Worm (Caenorhabditis elegans) whole organism, L1 larva: ENCODE measurements around the gene F13D12.5.

Experiments
- C04F5.9 ChIP-seq: sonication (generic microtip); optimal IDR thresholded peaks from 2 replicates; lab custom pipeline; 2016; ENCODE audit warnings: missing genetic modification characterization, missing compliant biosample characterization
- C16A3.4 ChIP-seq: fragments of 150-350 bp; optimal IDR thresholded peaks from 2 replicates; lab custom pipeline; 2014; ENCODE audit warnings: missing biosample characterization, missing genetic modification characterization
- aly-2 ChIP-seq: fragments of 150-350 bp; optimal IDR thresholded peaks from 2 replicates; lab custom pipeline; 2014; ENCODE audit warnings: missing biosample characterization, missing genetic modification characterization
- ceh-63 ChIP-seq: fragments of 200-800 bp; sonication (Bioruptor generic); optimal IDR thresholded peaks from 2 replicates; lab custom pipeline; 2018; ENCODE audit warnings: mild to moderate bottlenecking, missing genetic modification characterization, missing compliant biosample characterization
- ceh-8 ChIP-seq: fragments of 200-800 bp; sonication (Bioruptor generic); optimal IDR thresholded peaks from 2 replicates; lab custom pipeline; 2018; ENCODE audit warnings: mild to moderate bottlenecking, missing genetic modification characterization, moderate library complexity, missing compliant biosample characterization
- ceh-82 ChIP-seq, 3 experiments: fragments of 150-350 bp in 1 of 3; sonication (generic microtip) in 2 of 3; optimal IDR thresholded peaks; 2 replicates each; lab custom pipeline; 2014 to 2017; ENCODE audit warnings: missing biosample characterization in 3 of 3, missing genetic modification characterization in 3 of 3
- ceh-88 ChIP-seq: fragments of 200-800 bp; sonication (Bioruptor generic); IDR thresholded peaks from 2 replicates; pipeline ENCODE4 v1.3.6; 2022; ENCODE audit warnings: missing genetic modification characterization, missing compliant biosample characterization
- ceh-90 ChIP-seq: sonication (generic microtip); optimal IDR thresholded peaks from 2 replicates; lab custom pipeline; 2016; ENCODE audit warnings: missing genetic modification characterization, missing compliant biosample characterization
- dpl-1 ChIP-seq, 3 experiments: fragments of 150-350 bp in 2 of 3; sonication (generic microtip) in 1 of 3; optimal IDR thresholded peaks; 2 replicates each; lab custom pipeline; 2014 to 2017; ENCODE audit warnings: missing biosample characterization in 3 of 3, missing genetic modification characterization in 3 of 3, missing genetic modification reagents in 3 of 3
- efl-1 ChIP-seq, 4 experiments: fragments of 150-350 bp; optimal IDR thresholded peaks in 3 of 4; peaks in 1 of 4; 1 replicate in 1 of 4; 2 replicates in 3 of 4; lab custom pipeline; 2014; ENCODE audit warnings: missing biosample characterization in 2 of 4, missing genetic modification characterization in 2 of 4, missing genetic modification reagents in 2 of 4
- egl-13 ChIP-seq: sonication (generic microtip); optimal IDR thresholded peaks from 2 replicates; lab custom pipeline; 2016; ENCODE audit warnings: missing genotype, missing genetic modification reagents, missing genetic modification characterization, missing compliant biosample characterization
- egl-27 ChIP-seq, 2 experiments: fragments of 150-350 bp in 1 of 2; sonication (generic microtip); optimal IDR thresholded peaks; 3 replicates each; lab custom pipeline; 2017 to 2018; ENCODE audit warnings: missing biosample characterization in 2 of 2, missing genetic modification characterization in 2 of 2, missing genetic modification reagents in 2 of 2
- elt-2 ChIP-seq: sonication (generic microtip); optimal IDR thresholded peaks from 2 replicates; lab custom pipeline; 2016; ENCODE audit warnings: missing genetic modification characterization, mild to moderate bottlenecking, inconsistent platforms, missing compliant biosample characterization, missing genetic modification reagents
- elt-3 ChIP-seq, 6 experiments: fragments of 150-350 bp in 1 of 6; sonication (generic microtip); optimal IDR thresholded peaks; 2 replicates each; lab custom pipeline; 2017 to 2018; ENCODE audit warnings: missing biosample characterization in 6 of 6, missing genetic modification characterization in 6 of 6, inconsistent platforms in 1 of 6
- ets-5 ChIP-seq: fragments of 200-800 bp; sonication (Bioruptor generic); IDR thresholded peaks from 2 replicates; pipeline ENCODE4 v1.3.6; 2022; ENCODE audit warnings: missing genetic modification characterization, missing compliant biosample characterization
- fkh-4 ChIP-seq: sonication (generic microtip); optimal IDR thresholded peaks from 2 replicates; lab custom pipeline; 2016; ENCODE audit warnings: missing compliant biosample characterization, missing genetic modification characterization, borderline replicate concordance
- grh-1 ChIP-seq: fragments of 200-800 bp; sonication (Bioruptor generic); IDR thresholded peaks from 2 replicates; pipeline ENCODE4 v1.3.6; 2022; ENCODE audit warnings: missing genetic modification reagents, missing genetic modification characterization, missing compliant biosample characterization
- hlh-17 ChIP-seq: fragments of 200-800 bp; sonication (Bioruptor generic); optimal IDR thresholded peaks from 2 replicates; lab custom pipeline; 2018; ENCODE audit warnings: missing genetic modification characterization, mild to moderate bottlenecking, missing compliant biosample characterization, moderate library complexity, borderline replicate concordance
- irx-1 ChIP-seq: sonication (generic microtip); optimal IDR thresholded peaks from 2 replicates; lab custom pipeline; 2016; ENCODE audit warnings: missing genetic modification characterization, missing compliant biosample characterization
- isw-1 ChIP-seq: fragments of 200-800 bp; sonication (Bioruptor generic); IDR thresholded peaks from 2 replicates; pipeline ENCODE4 v1.3.6; 2022; ENCODE audit warnings: missing genetic modification characterization, missing compliant biosample characterization
- jun-1 ChIP-seq: fragments of 150-350 bp; optimal IDR thresholded peaks from 2 replicates; lab custom pipeline; 2014; ENCODE audit warnings: missing biosample characterization, missing genetic modification reagents, missing genetic modification characterization
- lin-13 ChIP-seq: fragments of 150-350 bp; optimal IDR thresholded peaks from 2 replicates; lab custom pipeline; 2014; ENCODE audit warnings: missing biosample characterization, missing genetic modification reagents, missing genetic modification characterization
- lin-35 ChIP-seq, 2 experiments: fragments of 150-350 bp; optimal IDR thresholded peaks; 2 replicates each; lab custom pipeline; 2014; ENCODE audit warnings: missing biosample characterization in 2 of 2, missing genetic modification characterization in 2 of 2, missing genetic modification reagents in 2 of 2
- lin-39 ChIP-seq: fragments of 150-350 bp; optimal IDR thresholded peaks from 2 replicates; lab custom pipeline; 2014; ENCODE audit warnings: missing biosample characterization, missing genetic modification reagents, missing genetic modification characterization
- lir-3 ChIP-seq: sonication (generic microtip); optimal IDR thresholded peaks from 2 replicates; lab custom pipeline; 2016; ENCODE audit warnings: mild to moderate bottlenecking, missing genetic modification characterization, moderate library complexity, missing compliant biosample characterization; ENCODE audit not compliant: poor library complexity
- mab-9 ChIP-seq: fragments of 200-800 bp; sonication (Bioruptor generic); IDR thresholded peaks from 2 replicates; pipeline ENCODE4 v1.3.6; 2022; ENCODE audit warnings: missing genetic modification reagents, missing genetic modification characterization, missing compliant biosample characterization
- mef-2 ChIP-seq: fragments of 150-350 bp; optimal IDR thresholded peaks from 2 replicates; lab custom pipeline; 2014; ENCODE audit warnings: missing biosample characterization, missing genetic modification characterization
- nhr-19 ChIP-seq: fragments of 200-800 bp; sonication (Bioruptor generic); conservative IDR thresholded peaks from 2 replicates; pipeline ENCODE4 v1.3.6; 2022; ENCODE audit warnings: missing genetic modification characterization, missing compliant biosample characterization
- nhr-20 ChIP-seq: sonication (generic microtip); optimal IDR thresholded peaks from 2 replicates; lab custom pipeline; 2016; ENCODE audit warnings: mild to moderate bottlenecking, missing genetic modification characterization, missing compliant biosample characterization
- nhr-28 ChIP-seq: fragments of 150-350 bp; optimal IDR thresholded peaks from 2 replicates; lab custom pipeline; 2014; ENCODE audit warnings: missing biosample characterization, missing genetic modification characterization
- nhr-71 ChIP-seq: sonication (generic microtip); optimal IDR thresholded peaks from 2 replicates; lab custom pipeline; 2016; ENCODE audit warnings: mild to moderate bottlenecking, missing genetic modification characterization, moderate library complexity, missing compliant biosample characterization
- nhr-77 ChIP-seq: fragments of 150-350 bp; optimal IDR thresholded peaks from 2 replicates; lab custom pipeline; 2014; ENCODE audit warnings: missing biosample characterization, missing genetic modification characterization
- nhr-85 ChIP-seq: sonication (generic microtip); peaks from one replicate; lab custom pipeline; 2016; ENCODE audit warnings: missing genetic modification characterization, inconsistent platforms, missing compliant biosample characterization
- nhr-90 ChIP-seq: sonication (generic microtip); optimal IDR thresholded peaks from 2 replicates; lab custom pipeline; 2016; ENCODE audit warnings: mild to moderate bottlenecking, missing genetic modification characterization, missing compliant biosample characterization; ENCODE audit not compliant: poor library complexity
- rnt-1 ChIP-seq: sonication (generic microtip); optimal IDR thresholded peaks from 2 replicates; lab custom pipeline; 2016; ENCODE audit warnings: mild to moderate bottlenecking, missing genetic modification characterization, moderate library complexity, missing compliant biosample characterization
- skn-1 ChIP-seq: fragments of 150-350 bp; optimal IDR thresholded peaks from 2 replicates; lab custom pipeline; 2014; ENCODE audit warnings: missing biosample characterization, missing genetic modification characterization
- snpc-4 ChIP-seq: fragments of 150-350 bp; optimal IDR thresholded peaks from 2 replicates; lab custom pipeline; 2014; ENCODE audit warnings: missing biosample characterization, missing genetic modification characterization
- snu-23 ChIP-seq: sonication (generic microtip); optimal IDR thresholded peaks from 2 replicates; lab custom pipeline; 2016; ENCODE audit warnings: missing genetic modification characterization, missing compliant biosample characterization
- sox-4 ChIP-seq: sonication (generic microtip); optimal IDR thresholded peaks from 2 replicates; lab custom pipeline; 2016; ENCODE audit warnings: missing genetic modification characterization, missing compliant biosample characterization
- sptf-1 ChIP-seq: fragments of 150-350 bp; optimal IDR thresholded peaks from 2 replicates; lab custom pipeline; 2014; ENCODE audit warnings: missing biosample characterization, missing genetic modification characterization
- sup-37 ChIP-seq: fragments of 200-800 bp; sonication (Bioruptor generic); optimal IDR thresholded peaks from 2 replicates; lab custom pipeline; 2018; ENCODE audit warnings: mild to moderate bottlenecking, missing genetic modification characterization, missing compliant biosample characterization
- swsn-7 ChIP-seq: sonication (generic microtip); optimal IDR thresholded peaks from 2 replicates; lab custom pipeline; 2016; ENCODE audit warnings: missing genetic modification characterization, missing compliant biosample characterization
- tbx-2 ChIP-seq: sonication (generic microtip); optimal IDR thresholded peaks from 2 replicates; lab custom pipeline; 2016; ENCODE audit warnings: missing genetic modification characterization, missing compliant biosample characterization
- unc-86 ChIP-seq: sonication (generic microtip); optimal IDR thresholded peaks from 2 replicates; lab custom pipeline; 2016; ENCODE audit warnings: missing genetic modification characterization, missing compliant biosample characterization
- unc-98 ChIP-seq: fragments of 200-800 bp; sonication (Bioruptor generic); IDR thresholded peaks from 2 replicates; pipeline ENCODE4 v1.3.6; 2022; ENCODE audit warnings: missing genetic modification characterization, missing compliant biosample characterization
- zag-1 ChIP-seq: fragments of 150-350 bp; optimal IDR thresholded peaks from 2 replicates; lab custom pipeline; 2014; ENCODE audit warnings: missing biosample characterization, missing genetic modification characterization
- zip-4 ChIP-seq: fragments of 200-800 bp; sonication (Bioruptor generic); optimal IDR thresholded peaks from 2 replicates; lab custom pipeline; 2018; ENCODE audit warnings: mild to moderate bottlenecking, missing genetic modification characterization, moderate library complexity, missing compliant biosample characterization
- ztf-11 ChIP-seq, 2 experiments: sonication (generic microtip); optimal IDR thresholded peaks; 2 replicates each; lab custom pipeline; 2016 to 2017; ENCODE audit warnings: missing genetic modification characterization in 2 of 2, missing biosample characterization in 1 of 2, missing compliant biosample characterization in 1 of 2

F13D12.5 gene

DNA sequence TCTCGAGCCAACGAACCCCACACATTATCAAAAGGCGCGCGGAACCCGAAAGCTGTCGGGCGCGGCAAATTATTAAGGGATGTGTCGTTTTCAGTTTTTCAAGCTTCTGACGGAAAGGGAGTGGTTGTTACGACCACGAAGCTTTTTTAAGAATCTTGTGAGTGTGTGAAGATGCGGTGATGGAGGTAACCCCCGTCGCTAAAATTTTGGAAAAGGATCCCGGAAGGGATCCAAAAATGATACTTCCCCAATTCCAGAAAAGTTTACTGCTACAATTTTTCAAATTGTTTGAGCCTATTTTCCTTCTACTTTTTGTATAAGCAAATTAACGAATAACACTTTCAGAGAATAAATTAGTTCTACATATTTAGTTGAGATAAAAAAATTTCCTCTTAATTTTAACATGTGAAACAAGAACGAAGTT lies 30.1 kb downstream of the F13D12.5 start (continued):
- TF ChIP-seq mab-9 (GFP tag; lab: Robert Waterston, UW): peak; percentile 84
- peak; percentile 44 for TF ChIP-seq nhr-20 (tag; lab: Kevin White, UChicago)
- no peak for TF ChIP-seq C04F5.9 (tag; lab: Kevin White, UChicago)
- TF ChIP-seq zag-1 (tag; lab: Kevin White, UChicago): no peak
- peak; percentile 3 for TF ChIP-seq nhr-90 (tag; lab: Kevin White, UChicago)
- no peak for TF ChIP-seq hlh-17 (GFP tag; lab: Kevin White, UChicago)
- TF ChIP-seq egl-27 (tag; optimal IDR thresholded peaks at IDR 0.05; lab: Kevin White, UChicago): no peak
- TF ChIP-seq ets-5 (GFP tag; lab: Robert Waterston, UW): no peak
- no peak for TF ChIP-seq sptf-1 (tag; lab: Kevin White, UChicago)
- peak; percentile 81 for TF ChIP-seq nhr-71 (tag; lab: Kevin White, UChicago)
- peak; percentile 40 for TF ChIP-seq rnt-1
- no peak for TF ChIP-seq tbx-2
- TF ChIP-seq ztf-11 (tag; optimal IDR thresholded peaks at IDR 0.05; lab: Kevin White, UChicago): peak in 1 of 2 experiments; percentile 26

- TF ChIP-seq ceh-88 (GFP tag; lab: Robert Waterston, UW) (peak; percentile 94), fkh-4 (tag; lab: Kevin White, UChicago) (peak; percentile 37), unc-98 (GFP tag; lab: Robert Waterston, UW) (peak; percentile 99), elt-3 (tag; optimal IDR thresholded peaks at IDR 0.05; lab: Kevin White, UChicago) (peak in 2 of 6 experiments; percentile 63 to 86), lin-35 (GFP tag; optimal IDR thresholded peaks at IDR 0.05; lab: Kevin White, UChicago) (peak; percentile 31 to 78), lin-13 (GFP tag; lab: Kevin White, UChicago) (peak; percentile 87), isw-1 (GFP tag; lab: Robert Waterston, UW) (peak; percentile 94), mef-2 (tag; lab: Kevin White, UChicago) (peak; percentile 56), nhr-71 (tag; lab: Kevin White, UChicago) (peak; percentile 97), egl-13 (tag; lab: Kevin White, UChicago) (peak; percentile 92), ceh-90 (tag; lab: Kevin White, UChicago) (peak; percentile 12), swsn-7 (peak; percentile 95), nhr-28 (tag; lab: Kevin White, UChicago) (peak; percentile 42), zip-4 (peak; percentile 76), jun-1 (peak; percentile 90), grh-1 (GFP tag; lab: Robert Waterston, UW) (peak; percentile 94), efl-1 (optimal IDR thresholded peaks at IDR 0.05; lab: Kevin White, UChicago) (peak; percentile 73 to 86), efl-1 (GFP tag; optimal IDR thresholded peaks at IDR 0.05 in 1 of 2; lab: Kevin White, UChicago) (peak; percentile 53 to 96), lir-3 (tag; lab: Kevin White, UChicago) (peak; percentile 64), ceh-63 (peak; percentile 75), skn-1 (tag; lab: Kevin White, UChicago) (peak; percentile 47), elt-2 (tag; lab: Kevin White, UChicago) (peak; percentile 54), hlh-17 (GFP tag; lab: Kevin White, UChicago) (peak; percentile 91), aly-2 (tag; lab: Kevin White, UChicago) (peak; percentile 39), nhr-77 (tag; lab: Kevin White, UChicago) (peak; percentile 67), ceh-82 (tag; optimal IDR thresholded peaks at IDR 0.05; lab: Kevin White, UChicago) (peak; percentile 65 to 81 (median 69)), snpc-4 (tag; lab: Kevin White, UChicago) (peak; percentile 32), nhr-85 (peak; percentile 90), ceh-8 (peak; percentile 87), mab-9 (GFP tag; lab: Robert Waterston, UW) (peak; percentile 100), ztf-11 (tag; optimal IDR thresholded peaks at IDR 0.05; lab: Kevin White, UChicago) (peak in 1 of 2 experiments; percentile 78), sup-37 (GFP tag; lab: Kevin White, UChicago) (peak; percentile 77), unc-86 (peak; percentile 89), nhr-19 (peak; percentile 96), snu-23 (GFP tag; lab: Kevin White, UChicago) (peak; percentile 92), lin-39 (peak; percentile 52), sox-4 (tag; lab: Kevin White, UChicago) (peak; percentile 84), dpl-1 (GFP tag; optimal IDR thresholded peaks at IDR 0.05; lab: Kevin White, UChicago) (peak; percentile 57 to 62 (median 62)), egl-27 (tag; optimal IDR thresholded peaks at IDR 0.05; lab: Kevin White, UChicago) (peak in 1 of 2 experiments; percentile 25), C16A3.4 (tag; lab: Kevin White, UChicago) (peak; percentile 16), ets-5 (GFP tag; lab: Robert Waterston, UW) (peak; percentile 98; the same call in 1 of the 2 replicates), irx-1 (tag; lab: Kevin White, UChicago) (peak; percentile 86), tbx-2 (peak; percentile 84)
Observed at ce11 chrII:11759277-11759676, 32.7 kb downstream of the F13D12.5 start, which contains the start of the genes F44E5.4 and F44E5.5. TSS of gene F44E5.4 (minus strand) at chrII:11759311. TSS of gene F44E5.5 (plus strand) at chrII:11759662.
